Worm (Caenorhabditis elegans): ENCODE data around the gene T13C2.2.

DNA sequence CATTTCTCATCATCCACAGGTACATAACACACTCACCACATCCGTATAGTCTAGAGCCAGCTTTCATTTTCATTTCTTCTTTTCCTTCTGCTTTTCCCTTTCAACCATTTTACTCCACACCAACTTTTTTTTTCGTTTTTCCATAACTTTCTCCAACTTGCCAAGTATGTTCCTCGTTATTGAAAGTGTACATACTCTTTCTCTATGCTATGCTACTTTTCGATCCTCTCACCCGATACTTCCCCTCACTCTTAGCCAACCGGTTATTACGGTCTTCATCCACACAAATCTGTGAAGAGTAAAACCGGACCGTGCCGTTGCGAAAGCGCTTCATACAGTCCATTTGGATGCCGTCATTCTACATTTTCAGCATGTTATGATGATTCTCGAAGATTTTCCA lies at the start of gene T13C2.2:
- TF ChIP-seq ets-4 (GFP tag; optimal IDR thresholded peaks at IDR 0.05) (no peak), F55B11.4 (tag; optimal IDR thresholded peaks at IDR 0.05; ENCODE audit: borderline replicate concordance, insufficient read depth) (no peak), unc-62 (GFP tag; optimal IDR thresholded peaks at IDR 0.05) (no peak), Y53G8AR.9 (GFP tag; conservative IDR thresholded peaks at IDR 0.05) (no peak), hmg-1.2 (GFP tag; IDR thresholded peaks at IDR 0.05) (no peak), nhr-27 (tag; optimal IDR thresholded peaks at IDR 0.05) (no peak), rpc-1 (optimal IDR thresholded peaks at IDR 0.05) (no peak), rpc-1 (tag; optimal IDR thresholded peaks at IDR 0.05) (no peak), ztf-28 (GFP tag; IDR thresholded peaks at IDR 0.05) (no peak), nfya-2 (GFP tag; IDR thresholded peaks at IDR 0.05) (no peak), ceh-27 (GFP tag; optimal IDR thresholded peaks at IDR 0.05) (no peak), F33H1.4 (GFP tag; IDR thresholded peaks at IDR 0.05) (no peak)
